Worm (Caenorhabditis elegans) whole organism, midembryonic: ENCODE results near the gene moa-2.

ENCODE experiments used
- T22C8.4 ChIP-seq: fragments of 200-800 bp; sonication (Bioruptor generic); IDR thresholded peaks from 2 replicates; pipeline ENCODE4 v1.3.6; 2022; ENCODE audit warnings: missing genetic modification characterization, missing compliant biosample characterization
- cog-1 ChIP-seq: sonication (generic microtip); optimal IDR thresholded peaks from 2 replicates; lab custom pipeline; 2016; ENCODE audit warnings: missing genetic modification characterization, missing compliant biosample characterization
- flt-1 ChIP-seq: fragments of 200-800 bp; sonication (Bioruptor generic); IDR thresholded peaks from 2 replicates; pipeline ENCODE4 v1.3.6; 2022; ENCODE audit warnings: missing genetic modification characterization, missing compliant biosample characterization
- klf-2 ChIP-seq: fragments of 200-800 bp; sonication (Bioruptor generic); conservative IDR thresholded peaks from 2 replicates; pipeline ENCODE4 v1.3.6; 2022; ENCODE audit warnings: missing genetic modification reagents, missing genetic modification characterization, missing compliant biosample characterization
- med-1 ChIP-seq: sonication (generic microtip); optimal IDR thresholded peaks from 2 replicates; lab custom pipeline; 2017; ENCODE audit warnings: missing genetic modification characterization, mild to moderate bottlenecking, missing compliant biosample characterization, antibody characterized with exemption, missing genetic modification reagents; ENCODE audit not compliant: insufficient read depth
- ref-1 ChIP-seq: fragments of 200-800 bp; sonication (Bioruptor generic); conservative IDR thresholded peaks from 2 replicates; pipeline ENCODE4 v1.3.6; 2022; ENCODE audit warnings: missing genetic modification reagents, missing genetic modification characterization, missing compliant biosample characterization
- tab-1 ChIP-seq: fragments of 200-800 bp; sonication (Bioruptor generic); IDR thresholded peaks from 2 replicates; pipeline ENCODE4 v1.3.6; 2022; ENCODE audit warnings: missing genetic modification characterization, missing compliant biosample characterization
- ztf-23 ChIP-seq: fragments of 200-800 bp; sonication (Bioruptor generic); IDR thresholded peaks from 2 replicates; pipeline ENCODE4 v1.3.6; 2022; ENCODE audit warnings: missing genetic modification reagents, missing genetic modification characterization, missing compliant biosample characterization
- ztf-29 ChIP-seq: fragments of 200-800 bp; sonication (Bioruptor generic); IDR thresholded peaks from 2 replicates; pipeline ENCODE4 v1.3.6; 2022; ENCODE audit warnings: missing genetic modification reagents, missing genetic modification characterization, missing compliant biosample characterization

moa-2 gene

DNA sequence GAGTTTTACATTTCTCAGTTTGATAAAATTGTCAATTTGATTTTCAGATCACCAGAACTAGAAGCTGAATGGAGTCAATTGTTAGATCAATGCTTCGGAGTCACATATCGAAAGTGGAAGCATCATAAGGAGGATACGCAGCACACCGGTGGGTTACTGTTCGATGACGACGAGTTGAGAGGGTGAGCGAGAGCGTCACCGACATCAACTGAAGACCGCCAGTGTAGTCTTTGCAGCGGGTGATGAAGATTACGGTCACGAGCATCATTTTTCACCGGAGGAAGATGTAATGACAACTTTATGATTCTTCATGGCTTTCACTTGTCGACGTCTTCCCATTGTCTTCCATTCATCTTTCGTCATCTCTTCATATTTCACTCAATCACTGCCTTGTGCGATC is 16.9 kb downstream of the moa-2 start, which contains the start of gene lin-26:
TSS of gene lin-26 (plus strand) at position 301 of the 400 bp plus-strand sequence.
- no peak for TF ChIP-seq klf-2 (GFP tag; lab: Robert Waterston, UW)
- TF ChIP-seq flt-1 (GFP tag; lab: Robert Waterston, UW): no peak
- TF ChIP-seq ztf-23 (GFP tag; lab: Robert Waterston, UW): no peak
- TF ChIP-seq ref-1 (GFP tag; lab: Robert Waterston, UW): no peak
- TF ChIP-seq cog-1: no peak
- no peak for TF ChIP-seq tab-1 (GFP tag; lab: Robert Waterston, UW)
- no peak for TF ChIP-seq med-1 (GFP tag; lab: Kevin White, UChicago)
- TF ChIP-seq T22C8.4: no peak
- TF ChIP-seq ztf-29 (GFP tag; lab: Robert Waterston, UW): no peak

DNA sequence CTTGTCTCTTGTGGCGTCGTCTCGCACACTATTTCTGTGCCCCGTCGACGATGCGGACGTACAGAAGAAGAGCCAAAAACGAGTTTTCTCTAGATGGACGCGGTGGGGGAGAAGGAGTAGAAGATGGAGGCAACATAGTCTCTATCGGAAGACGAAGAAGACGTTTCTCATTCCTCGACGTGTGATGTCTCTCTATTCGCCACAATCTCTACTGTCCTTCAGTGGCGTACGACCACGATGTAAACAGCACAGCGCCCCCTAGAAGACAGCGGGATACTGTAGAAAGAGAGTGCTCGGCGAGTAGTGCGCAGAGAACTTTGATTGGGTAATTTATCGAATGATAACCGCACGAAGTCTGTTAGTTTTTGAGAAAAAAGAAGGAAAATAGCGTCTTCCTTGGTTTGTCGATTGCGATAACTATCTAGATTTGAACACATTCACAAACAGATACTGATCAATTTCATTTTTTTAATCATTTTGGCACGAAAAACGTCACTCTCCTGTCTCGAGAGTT is 19.3 kb downstream of the moa-2 start:
- TF ChIP-seq ztf-23 (GFP tag; lab: Robert Waterston, UW): no peak
- no peak for TF ChIP-seq T22C8.4
- TF ChIP-seq klf-2 (GFP tag; lab: Robert Waterston, UW): no peak
- no peak for TF ChIP-seq tab-1 (GFP tag; lab: Robert Waterston, UW)
- no peak for TF ChIP-seq ref-1 (GFP tag; lab: Robert Waterston, UW)
- TF ChIP-seq cog-1: no peak
- no peak for TF ChIP-seq ztf-29 (GFP tag; lab: Robert Waterston, UW)
- TF ChIP-seq flt-1 (GFP tag; lab: Robert Waterston, UW): no peak
- no peak for TF ChIP-seq med-1 (GFP tag; lab: Kevin White, UChicago)

DNA sequence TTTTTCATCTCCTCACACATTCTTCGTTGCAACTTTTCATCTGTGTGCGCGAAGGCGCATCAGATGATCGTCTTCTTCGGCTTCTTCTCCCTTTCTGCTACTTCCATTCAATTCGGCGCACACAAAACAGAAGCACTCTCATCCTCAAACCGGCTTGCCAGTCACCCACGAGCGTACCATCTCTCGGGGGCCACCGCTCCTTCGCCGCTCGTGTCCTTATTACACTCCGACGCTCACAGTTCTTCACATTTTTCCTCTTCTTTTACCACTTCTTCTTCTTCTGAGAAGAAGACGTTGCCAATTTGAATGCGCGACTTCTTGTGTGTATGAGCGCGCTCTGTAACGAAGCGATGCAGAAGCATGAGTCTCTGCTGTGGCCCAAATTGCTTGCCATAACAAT is 20.3 kb downstream of the moa-2 start:
- TF ChIP-seq cog-1 (no peak), klf-2 (GFP tag; lab: Robert Waterston, UW) (no peak), flt-1 (GFP tag; lab: Robert Waterston, UW) (no peak), tab-1 (GFP tag; lab: Robert Waterston, UW) (no peak), ztf-23 (GFP tag; lab: Robert Waterston, UW) (no peak), med-1 (GFP tag; lab: Kevin White, UChicago) (no peak), ztf-29 (GFP tag; lab: Robert Waterston, UW) (no peak), T22C8.4 (no peak), ref-1 (GFP tag; lab: Robert Waterston, UW) (no peak)

DNA sequence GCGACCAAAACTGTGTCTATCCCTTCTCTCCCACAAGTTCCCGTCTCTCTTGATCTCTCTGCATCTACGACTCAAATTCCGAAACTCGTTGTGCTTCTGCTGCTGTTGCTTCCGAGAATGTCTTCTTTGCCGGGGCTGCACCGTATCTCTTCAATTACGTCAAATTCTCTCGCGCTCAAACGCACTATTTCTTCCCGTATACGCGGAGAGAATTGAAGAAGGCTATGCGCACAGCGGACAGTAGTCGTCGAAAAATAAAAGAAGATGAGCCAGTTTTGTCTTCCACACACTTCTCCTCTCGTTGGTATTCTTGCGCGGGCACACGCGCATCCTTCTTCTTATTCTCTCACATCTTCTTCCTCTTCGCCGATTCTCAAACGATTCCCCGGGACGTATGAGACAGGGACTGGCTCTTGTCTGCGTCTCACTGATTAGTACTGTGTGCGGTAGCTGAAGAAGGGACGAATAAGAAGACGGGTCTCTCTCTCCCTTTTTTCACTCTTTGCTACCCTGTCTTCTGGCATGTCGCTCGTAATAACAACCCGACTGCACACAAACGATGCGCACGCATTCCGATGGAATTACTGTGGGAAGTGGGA is 22.4 kb downstream of the moa-2 start:
- TF ChIP-seq T22C8.4 (no peak), cog-1 (peak; percentile 24), ref-1 (GFP tag; lab: Robert Waterston, UW) (0 out of 2 replicates have a peak, but pooled peaks have one; percentile 7), klf-2 (GFP tag; lab: Robert Waterston, UW) (no peak)

DNA sequence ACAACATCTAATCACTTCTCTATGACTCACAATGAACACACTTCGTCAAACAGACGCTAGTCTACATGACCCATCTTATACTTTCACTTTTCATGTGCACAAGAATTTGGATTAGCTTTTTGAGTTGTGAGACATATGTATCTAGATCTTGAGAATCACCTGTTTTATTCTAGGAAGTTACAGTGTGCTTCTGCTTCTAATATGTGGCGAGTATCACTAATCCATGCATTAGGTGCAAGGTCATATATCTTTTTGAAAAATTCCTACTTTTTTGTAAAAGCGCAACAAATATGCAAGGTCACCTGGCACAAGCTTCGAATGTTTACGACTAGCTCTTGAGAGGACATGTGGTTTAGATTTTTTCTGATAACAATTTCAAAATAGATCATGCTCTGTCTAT is 23.1 kb downstream of the moa-2 start:
- TF ChIP-seq med-1 (GFP tag; lab: Kevin White, UChicago): no peak

DNA sequence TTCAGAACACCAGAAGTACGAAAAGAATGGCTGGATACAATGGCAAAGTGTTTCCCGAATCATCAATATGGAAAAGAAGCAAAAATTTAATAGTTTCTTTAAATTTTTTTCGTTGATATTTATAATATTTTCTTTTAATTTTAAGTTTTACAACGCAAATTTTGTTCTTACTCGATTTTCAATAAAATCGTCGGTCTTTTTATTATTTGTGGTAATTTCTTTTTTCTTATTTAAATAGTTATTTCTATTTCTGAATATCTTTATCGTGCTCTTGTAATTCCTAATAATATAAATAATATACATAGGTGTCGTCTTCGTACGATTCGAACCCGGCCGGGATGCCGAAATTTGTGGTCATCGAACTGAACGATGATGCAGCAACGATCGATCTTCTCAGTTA is 27.1 kb downstream of the moa-2 start, which contains the start of gene lir-1:
TSS of gene lir-1 (plus strand) at position 301 of the 400 bp plus-strand sequence.
- TF ChIP-seq ztf-29 (GFP tag; lab: Robert Waterston, UW): no peak
- TF ChIP-seq cog-1: no peak
- no peak for TF ChIP-seq med-1 (GFP tag; lab: Kevin White, UChicago)
- TF ChIP-seq ztf-23 (GFP tag; lab: Robert Waterston, UW): no peak
- TF ChIP-seq T22C8.4: no peak
- TF ChIP-seq ref-1 (GFP tag; lab: Robert Waterston, UW): no peak
- TF ChIP-seq flt-1 (GFP tag; lab: Robert Waterston, UW): no peak
- TF ChIP-seq tab-1 (GFP tag; lab: Robert Waterston, UW): no peak

DNA sequence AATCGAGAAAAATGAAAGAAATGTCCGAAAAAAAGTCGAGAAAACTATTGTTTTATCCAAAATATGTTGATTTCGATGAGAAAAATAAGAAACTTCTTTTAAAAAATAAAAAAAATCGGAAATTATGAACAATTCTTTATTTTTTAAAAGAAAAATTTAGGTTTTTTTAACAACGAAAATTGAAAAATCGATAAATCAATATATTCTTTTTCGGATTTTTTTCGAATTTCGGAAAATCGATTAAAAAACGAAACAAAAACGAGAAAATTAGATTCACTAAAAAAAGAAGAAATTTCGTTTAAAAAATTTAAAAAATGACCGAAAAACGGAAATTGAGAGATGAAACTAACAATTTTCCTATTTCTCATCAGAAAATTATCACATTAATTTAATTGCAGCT is 28.8 kb downstream of the moa-2 start:
- TF ChIP-seq cog-1: no peak
- TF ChIP-seq klf-2 (GFP tag; lab: Robert Waterston, UW): no peak
- TF ChIP-seq ref-1 (GFP tag; lab: Robert Waterston, UW): no peak
- TF ChIP-seq tab-1 (GFP tag; lab: Robert Waterston, UW): no peak

DNA sequence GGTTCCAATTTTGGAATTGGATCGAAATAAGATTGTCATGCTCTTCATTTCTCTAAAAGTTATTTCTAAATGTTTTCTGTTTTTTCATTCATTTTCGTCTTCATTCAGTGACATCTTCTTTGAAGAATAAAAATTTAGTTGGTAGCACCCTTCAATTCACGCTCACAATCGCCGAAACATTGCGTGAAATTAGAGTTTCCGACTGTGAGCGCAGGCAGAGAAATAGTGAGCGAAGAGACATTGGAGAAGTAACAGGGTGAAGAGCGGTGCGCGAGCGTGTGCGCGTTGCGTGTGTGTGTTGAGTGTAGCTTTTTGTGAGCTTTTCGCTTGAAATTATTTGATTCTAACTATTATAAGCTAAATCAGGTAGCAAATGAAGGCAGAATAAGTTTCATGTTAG is 29.4 kb downstream of the moa-2 start:
- no peak for TF ChIP-seq cog-1
- 0 out of 2 replicates have a peak, but pooled peaks have one; percentile 46 for TF ChIP-seq tab-1 (GFP tag; lab: Robert Waterston, UW)
- no peak for TF ChIP-seq ref-1 (GFP tag; lab: Robert Waterston, UW)
- TF ChIP-seq ztf-29 (GFP tag; lab: Robert Waterston, UW): no peak
- no peak for TF ChIP-seq med-1 (GFP tag; lab: Kevin White, UChicago)
- TF ChIP-seq ztf-23 (GFP tag; lab: Robert Waterston, UW): no peak
- no peak for TF ChIP-seq T22C8.4
- peak; percentile 54; the same call in 1 of the 2 replicates for TF ChIP-seq flt-1 (GFP tag; lab: Robert Waterston, UW)
- no peak for TF ChIP-seq klf-2 (GFP tag; lab: Robert Waterston, UW)

DNA sequence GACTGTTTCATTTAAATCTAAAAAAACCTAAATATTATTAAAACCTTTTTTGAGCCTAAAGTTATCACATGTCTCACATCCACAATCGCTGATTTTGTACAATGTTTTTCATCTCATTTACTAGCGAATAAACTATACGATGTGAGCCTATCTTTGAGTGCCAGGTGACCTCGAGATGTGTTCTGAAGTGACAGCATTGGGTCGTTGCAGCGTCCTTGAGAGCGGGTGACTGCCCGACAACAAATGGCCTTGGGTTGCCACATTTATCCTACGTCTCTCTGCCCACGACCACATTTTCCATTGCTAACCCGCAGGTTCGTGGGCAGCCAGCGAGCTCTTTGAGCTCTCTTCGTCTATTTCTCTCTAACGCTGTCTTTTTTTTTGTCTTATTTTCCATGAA is 31.9 kb downstream of the moa-2 start, which contains the start of gene lir-2:
TSS of gene lir-2 (plus strand) at position 301 of the 400 bp plus-strand sequence.
- TF ChIP-seq ref-1 (GFP tag; lab: Robert Waterston, UW) (no peak), klf-2 (GFP tag; lab: Robert Waterston, UW) (no peak)

DNA sequence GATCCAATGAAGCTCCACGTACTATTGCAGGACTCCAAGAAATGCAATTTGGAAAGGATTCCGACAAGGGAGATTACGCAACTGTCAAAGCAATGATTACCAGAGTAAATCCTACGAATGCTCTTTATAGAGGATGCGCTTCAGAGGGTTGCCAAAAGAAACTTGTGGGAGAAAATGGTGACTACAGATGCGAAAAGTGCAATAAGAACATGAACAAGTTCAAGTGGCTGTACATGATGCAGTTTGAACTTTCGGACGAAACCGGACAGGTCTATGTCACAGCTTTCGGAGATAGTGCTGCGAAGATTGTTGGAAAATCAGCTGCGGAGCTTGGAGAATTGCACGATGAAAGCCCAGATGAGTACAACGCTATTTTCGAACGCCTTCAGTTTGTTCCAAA is 32.5 kb downstream of the moa-2 start:
- no peak for TF ChIP-seq tab-1 (GFP tag; lab: Robert Waterston, UW)
